Fruit fly (Drosophila melanogaster): Measurements from ENCODE around the gene AhcyL1.

AhcyL1 gene

DNA sequence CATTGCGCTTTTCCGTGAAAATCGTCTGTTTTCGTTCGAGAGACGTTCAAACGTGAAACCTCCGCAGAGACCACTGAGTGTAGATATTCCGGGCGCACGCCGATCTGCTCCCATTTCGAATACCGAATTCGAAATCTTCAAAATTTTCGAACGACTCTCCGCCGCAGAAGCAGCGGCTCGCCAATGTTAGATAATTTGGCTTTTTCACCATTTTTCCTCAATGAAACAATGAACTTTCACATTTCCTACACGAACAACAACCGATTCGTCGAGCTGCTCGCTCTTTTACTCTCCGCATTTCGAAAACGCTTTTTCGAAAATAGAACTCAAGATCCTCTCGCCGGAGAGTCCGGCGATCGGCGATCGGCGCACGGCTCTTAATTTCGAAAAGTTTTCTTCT is 10.0 kb downstream of the AhcyL1 start:
- no peak for TF ChIP-seq CG8119 (GFP tag; IDR thresholded peaks at IDR 0.05)

DNA sequence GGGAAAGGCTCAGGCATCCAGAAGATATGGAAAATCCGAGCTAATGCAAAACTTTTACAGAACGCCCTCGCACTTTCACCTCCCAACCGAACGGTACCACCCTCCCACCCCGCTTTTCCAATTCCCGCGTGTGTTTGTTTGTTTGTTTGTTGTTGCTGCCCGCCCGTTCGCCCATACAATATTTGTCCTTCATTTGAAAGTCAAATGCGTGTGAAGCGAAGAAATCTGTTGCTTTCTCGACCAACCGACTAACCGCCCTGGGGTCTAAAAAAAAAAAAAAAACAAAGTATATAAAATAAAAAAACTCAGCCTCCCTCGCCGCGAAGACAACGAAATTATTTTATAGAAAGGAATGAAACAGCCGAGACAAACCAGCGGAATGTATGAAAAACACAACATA is 23.8 kb downstream of the AhcyL1 start:
- TF ChIP-seq svp (GFP tag) = no peak
- TF ChIP-seq fkh (GFP tag; optimal IDR thresholded peaks at IDR 0.05) = peak; percentile 25

dm6 chr3L:2745698-2746410 is 26.3 kb downstream of the AhcyL1 start:
- TF ChIP-seq eg (GFP tag; IDR thresholded peaks at IDR 0.05) (0 out of 3 replicates have a peak, but pooled peaks have one; percentile 39), spab (GFP tag; optimal IDR thresholded peaks at IDR 0.05) (no peak), fd85E (GFP tag; optimal IDR thresholded peaks at IDR 0.05) (no peak), Sox102F (GFP tag; optimal IDR thresholded peaks at IDR 0.05) (no peak), fkh (GFP tag; optimal IDR thresholded peaks at IDR 0.05) (peak; percentile 64), svp (GFP tag) (no peak), CG6276 (GFP tag; optimal IDR thresholded peaks at IDR 0.05) (no peak)

DNA sequence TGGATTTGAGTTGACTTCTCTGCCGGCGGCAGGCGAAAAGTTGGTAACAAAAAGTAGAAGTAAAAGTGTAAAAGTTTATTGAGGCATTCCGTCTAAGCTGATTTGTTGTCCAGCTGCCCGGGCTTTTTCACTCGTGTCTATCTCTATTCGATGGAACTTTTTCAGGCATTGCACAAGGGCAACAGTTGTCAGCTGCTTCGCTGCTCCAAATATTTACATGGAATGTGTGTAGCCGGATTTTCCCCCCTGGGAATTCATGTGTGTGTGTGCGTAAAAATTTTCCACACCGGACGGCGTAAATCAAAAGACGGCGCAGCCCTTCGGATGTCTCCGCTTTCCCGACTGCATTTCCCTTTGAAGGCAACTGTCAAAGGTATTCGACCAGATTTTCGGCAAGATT is 27.2 kb downstream of the AhcyL1 start:
- TF ChIP-seq CG16779 (tag; optimal IDR thresholded peaks at IDR 0.05) (no peak), spab (GFP tag; optimal IDR thresholded peaks at IDR 0.05) (no peak), Sox15 (GFP tag; optimal IDR thresholded peaks at IDR 0.05) (no peak), Blimp-1 (GFP tag; optimal IDR thresholded peaks at IDR 0.05) (no peak), dac (GFP tag; optimal IDR thresholded peaks at IDR 0.05) (no peak), esn (GFP tag; optimal IDR thresholded peaks at IDR 0.05) (no peak), cyc (GFP tag; optimal IDR thresholded peaks at IDR 0.05) (no peak), CG32006 (GFP tag; optimal IDR thresholded peaks at IDR 0.05) (no peak), Hr4 (GFP tag; optimal IDR thresholded peaks at IDR 0.05) (no peak), CG34406 (GFP tag; optimal IDR thresholded peaks at IDR 0.05) (no peak), achi (GFP tag; optimal IDR thresholded peaks at IDR 0.05) (no peak), CG3919 (GFP tag; optimal IDR thresholded peaks at IDR 0.05) (no peak), Sox102F (GFP tag; optimal IDR thresholded peaks at IDR 0.05) (no peak), fd85E (GFP tag; optimal IDR thresholded peaks at IDR 0.05) (no peak)

dm6 chr3L:2743755-2744154 is 28.4 kb downstream of the AhcyL1 start:
- no peak for TF ChIP-seq CG6792 (GFP tag; optimal IDR thresholded peaks at IDR 0.05)
- no peak for TF ChIP-seq CG32006 (GFP tag; optimal IDR thresholded peaks at IDR 0.05)
- no peak for TF ChIP-seq Met (GFP tag; optimal IDR thresholded peaks at IDR 0.05)
- TF ChIP-seq CG34406 (GFP tag; optimal IDR thresholded peaks at IDR 0.05) = no peak

dm6 chr3L:2739450-2739849 is 32.7 kb downstream of the AhcyL1 start, which contains the start of gene Acp62F:
Gene Acp62F (plus strand): TSS chr3L:2739750.
- TF ChIP-seq CG6808 (GFP tag; optimal IDR thresholded peaks at IDR 0.05) (no peak), eg (GFP tag; IDR thresholded peaks at IDR 0.05) (no peak), CG6276 (GFP tag; optimal IDR thresholded peaks at IDR 0.05) (no peak), CG9139 (GFP tag; optimal IDR thresholded peaks at IDR 0.05) (no peak), Eip78C (GFP tag) (no peak), topi (GFP tag; optimal IDR thresholded peaks at IDR 0.05) (no peak), dsx (GFP tag; optimal IDR thresholded peaks at IDR 0.05; ENCODE audit: poor library complexity, severe bottlenecking) (no peak)

dm6 chr3L:2734363-2735160 is 37.6 kb downstream of the AhcyL1 start:
- TF ChIP-seq Gug (GFP tag; IDR thresholded peaks at IDR 0.05) (peak; percentile 46; the same call in 1 of the 2 replicates), CG10669 (GFP tag; optimal IDR thresholded peaks at IDR 0.05) (no peak), fkh (GFP tag; optimal IDR thresholded peaks at IDR 0.05) (peak; percentile 75), CG8319 (GFP tag; optimal IDR thresholded peaks at IDR 0.05) (no peak), CG11294 (GFP tag; IDR thresholded peaks at IDR 0.05) (no peak), CG8119 (GFP tag; IDR thresholded peaks at IDR 0.05) (peak; percentile 48; the same call in 2 of the 3 replicates), CG11902 (GFP tag; optimal IDR thresholded peaks at IDR 0.05) (no peak), fd59A (GFP tag; optimal IDR thresholded peaks at IDR 0.05) (no peak), CG3032 (tag; optimal IDR thresholded peaks at IDR 0.05) (no peak), CG32006 (GFP tag; optimal IDR thresholded peaks at IDR 0.05) (peak; percentile 66), acj6 (GFP tag; optimal IDR thresholded peaks at IDR 0.05) (peak; percentile 4), CG9139 (GFP tag; optimal IDR thresholded peaks at IDR 0.05) (no peak), Sox14 (GFP tag; optimal IDR thresholded peaks at IDR 0.05) (peak; percentile 18), Eip75B (GFP tag; optimal IDR thresholded peaks at IDR 0.05) (no peak), Blimp-1 (GFP tag; optimal IDR thresholded peaks at IDR 0.05) (no peak), CG8632 (GFP tag; optimal IDR thresholded peaks at IDR 0.05) (no peak), dac (GFP tag; optimal IDR thresholded peaks at IDR 0.05) (no peak), svp (GFP tag) (peak; percentile 61)

Data from whole organism, prepupa.